Worm (Caenorhabditis elegans) whole organism, L4/young adult: ENCODE data around the gene adbp-1.

Source experiments
- W03F9.2 ChIP-seq: fragments of 150-350 bp; optimal IDR thresholded peaks from 2 replicates; lab custom pipeline; 2014; ENCODE audit warnings: missing biosample characterization, missing genetic modification characterization
- dao-5 ChIP-seq: sonication (generic microtip); optimal IDR thresholded peaks from 2 replicates; lab custom pipeline; 2016; ENCODE audit warnings: missing genotype, missing genetic modification characterization, moderate library complexity, missing compliant biosample characterization
- him-1 ChIP-seq: sonication (generic microtip); optimal IDR thresholded peaks from 2 replicates; lab custom pipeline; 2016; ENCODE audit warnings: missing genotype, missing genetic modification reagents, missing genetic modification characterization, missing compliant biosample characterization

The adbp-1 gene

ce11 chrII:11464427-11464944 lies 20.5 kb downstream of the adbp-1 start, which contains the start of the genes aars-1 and rga-1:
TSS of gene aars-1 (minus strand) at chrII:11464497.
TSS of gene rga-1 (plus strand) at chrII:11464894.
- TF ChIP-seq him-1, result no peak
- no peak for TF ChIP-seq dao-5
- peak; percentile 47 for TF ChIP-seq W03F9.2 (tag; lab: Kevin White, UChicago)

ce11 chrII:11467541-11467940 lies 23.6 kb downstream of the adbp-1 start, which contains the start of gene klp-17:
TSS of gene klp-17 (minus strand) at chrII:11467641.
- TF ChIP-seq W03F9.2 (tag; lab: Kevin White, UChicago) (no peak), dao-5 (no peak), him-1 (no peak)

ce11 chrII:11469574-11470108 lies 25.7 kb downstream of the adbp-1 start, which contains the start of gene cisd-1:
TSS of gene cisd-1 (minus strand) at chrII:11469624.
- TF ChIP-seq W03F9.2 (tag; lab: Kevin White, UChicago), result no peak
- TF ChIP-seq dao-5, result no peak
- TF ChIP-seq him-1, result no peak

ce11 chrII:11471916-11472315 lies 28.0 kb downstream of the adbp-1 start, which contains the start of gene mfn-1:
TSS of gene mfn-1 (minus strand) at chrII:11472016.
- TF ChIP-seq him-1 (no peak), W03F9.2 (tag; lab: Kevin White, UChicago) (no peak), dao-5 (no peak)

- TF ChIP-seq dao-5 (no peak), W03F9.2 (tag; lab: Kevin White, UChicago) (no peak), him-1 (no peak)
Measured at ce11 chrII:11472542-11472941, 28.6 kb downstream of the adbp-1 start.

ce11 chrII:11473525-11474181 lies 29.7 kb downstream of the adbp-1 start, which contains the start of the genes metl-1 and W02B12.11:
TSS of gene metl-1 (minus strand) at chrII:11473575.
TSS of gene W02B12.11 (plus strand) at chrII:11473861.
- peak; percentile 85 for TF ChIP-seq W03F9.2 (tag; lab: Kevin White, UChicago)
- TF ChIP-seq him-1, result peak; percentile 38
- no peak for TF ChIP-seq dao-5

ce11 chrII:11476410-11476809 lies 32.4 kb downstream of the adbp-1 start, which contains the start of gene W02B12.16:
TSS of gene W02B12.16 (minus strand) at chrII:11476510.
- TF ChIP-seq dao-5 (no peak), him-1 (no peak), W03F9.2 (tag; lab: Kevin White, UChicago) (no peak)

- TF ChIP-seq W03F9.2 (tag; lab: Kevin White, UChicago) (no peak), him-1 (no peak), dao-5 (no peak)
Measured at ce11 chrII:11479076-11479475, 35.1 kb downstream of the adbp-1 start, which contains the start of gene W02B12.12. TSS of gene W02B12.12 (minus strand) at chrII:11479176.

ce11 chrII:11484600-11484999 lies 40.6 kb downstream of the adbp-1 start:
- TF ChIP-seq him-1, result peak; percentile 60
- peak; percentile 85 for TF ChIP-seq dao-5
- peak; percentile 84 for TF ChIP-seq W03F9.2 (tag; lab: Kevin White, UChicago)

- TF ChIP-seq him-1 (no peak), dao-5 (no peak), W03F9.2 (tag; lab: Kevin White, UChicago) (no peak)
Measured at ce11 chrII:11485200-11485599, 41.2 kb downstream of the adbp-1 start, which contains the start of gene twk-5. TSS of gene twk-5 (minus strand) at chrII:11485300.

ce11 chrII:11486698-11487234 lies 42.8 kb downstream of the adbp-1 start, which contains the start of gene ttr-18:
TSS of gene ttr-18 (minus strand) at chrII:11486748.
- TF ChIP-seq W03F9.2 (tag; lab: Kevin White, UChicago) (no peak), him-1 (no peak), dao-5 (no peak)

- TF ChIP-seq him-1 (no peak), W03F9.2 (tag; lab: Kevin White, UChicago) (no peak), dao-5 (no peak)
Measured at ce11 chrII:11487999-11488398, 44.0 kb downstream of the adbp-1 start, which contains the start of gene B0334.13. TSS of gene B0334.13 (plus strand) at chrII:11488299.

ce11 chrII:11492843-11493242 lies 48.9 kb downstream of the adbp-1 start, which contains the start of gene hacl-1:
TSS of gene hacl-1 (minus strand) at chrII:11492963.
- TF ChIP-seq W03F9.2 (tag; lab: Kevin White, UChicago), result no peak
- TF ChIP-seq dao-5, result no peak
- TF ChIP-seq him-1, result no peak
